Worm (Caenorhabditis elegans) whole organism, young adult: ENCODE measurements around the gene D2096.11.

Experiments
- B0019.2 ChIP-seq: fragments of 200-800 bp; sonication (Bioruptor generic); conservative IDR thresholded peaks from 2 replicates; pipeline ENCODE4 v1.3.6; 2022; ENCODE audit warnings: missing genetic modification reagents, missing genetic modification characterization, missing compliant biosample characterization
- B0261.1 ChIP-seq: sonication (generic microtip); optimal IDR thresholded peaks from 2 replicates; lab custom pipeline; 2016; ENCODE audit warnings: mild to moderate bottlenecking, missing genetic modification characterization, moderate library complexity, missing compliant biosample characterization
- B0336.3 ChIP-seq: fragments of 200-800 bp; sonication (Bioruptor generic); IDR thresholded peaks from 2 replicates; pipeline ENCODE4 v1.3.6; 2022; ENCODE audit warnings: missing genetic modification characterization, missing compliant biosample characterization
- C17E4.6 ChIP-seq: fragments of 200-800 bp; sonication (Bioruptor generic); IDR thresholded peaks from 2 replicates; pipeline ENCODE4 v1.3.6; 2022; ENCODE audit warnings: missing genetic modification reagents, missing genetic modification characterization, missing compliant biosample characterization
- F23B12.7 ChIP-seq: sonication (generic microtip); optimal IDR thresholded peaks from 2 replicates; lab custom pipeline; 2017; ENCODE audit warnings: missing genetic modification characterization, mild to moderate bottlenecking, missing compliant biosample characterization, antibody characterized with exemption, moderate library complexity; ENCODE audit not compliant: insufficient read depth
- F33H1.4 ChIP-seq: fragments of 200-800 bp; sonication (Bioruptor generic); IDR thresholded peaks from 2 replicates; pipeline ENCODE4 v1.3.6; 2022; ENCODE audit warnings: missing genetic modification reagents, missing genetic modification characterization, missing compliant biosample characterization
- F49E8.2 ChIP-seq: sonication (generic microtip); optimal IDR thresholded peaks from 3 replicates; lab custom pipeline; 2017; ENCODE audit warnings: missing genetic modification characterization, mild to moderate bottlenecking, missing compliant biosample characterization, antibody characterized with exemption, moderate library complexity; ENCODE audit not compliant: insufficient read depth
- F52B5.7 ChIP-seq: sonication (generic microtip); optimal IDR thresholded peaks from 2 replicates; lab custom pipeline; 2016; ENCODE audit warnings: mild to moderate bottlenecking, missing genetic modification characterization, missing compliant biosample characterization
- K11D2.4 ChIP-seq: fragments of 200-800 bp; sonication (Bioruptor generic); IDR thresholded peaks from 2 replicates; pipeline ENCODE4 v1.3.6; 2022; ENCODE audit warnings: missing genetic modification reagents, missing genetic modification characterization, missing compliant biosample characterization
- K12H6.12 ChIP-seq: fragments of 200-800 bp; sonication (Bioruptor generic); optimal IDR thresholded peaks from 2 replicates; lab custom pipeline; 2018; ENCODE audit warnings: mild to moderate bottlenecking, missing genetic modification characterization, missing compliant biosample characterization
- Y56A3A.18 ChIP-seq: fragments of 200-800 bp; sonication (Bioruptor generic); IDR thresholded peaks from 2 replicates; pipeline ENCODE4 v1.3.6; 2022; ENCODE audit warnings: missing genetic modification reagents, missing genetic modification characterization, missing compliant biosample characterization
- Y67H2A.10 ChIP-seq: fragments of 200-800 bp; sonication (Bioruptor generic); conservative IDR thresholded peaks from 2 replicates; pipeline ENCODE4 v1.3.6; 2022; ENCODE audit warnings: missing genetic modification reagents, missing genetic modification characterization, missing compliant biosample characterization
- Y79H2A.3 ChIP-seq: fragments of 200-800 bp; sonication (Bioruptor generic); conservative IDR thresholded peaks from 2 replicates; pipeline ENCODE4 v1.3.6; 2022; ENCODE audit warnings: missing genetic modification reagents, missing genetic modification characterization, missing compliant biosample characterization
- Y95B8A.8 ChIP-seq: fragments of 200-800 bp; sonication (Bioruptor generic); IDR thresholded peaks from 2 replicates; pipeline ENCODE4 v1.3.6; 2022; ENCODE audit warnings: missing genetic modification reagents, missing genetic modification characterization, missing compliant biosample characterization
- aptf-3 ChIP-seq: fragments of 200-800 bp; sonication (Bioruptor generic); IDR thresholded peaks from 2 replicates; pipeline ENCODE4 v1.3.6; 2022; ENCODE audit warnings: missing genetic modification characterization, missing compliant biosample characterization
- atf-7 ChIP-seq: sonication (generic microtip); optimal IDR thresholded peaks from 2 replicates; lab custom pipeline; 2017; ENCODE audit warnings: mild to moderate bottlenecking, missing genetic modification characterization, missing compliant biosample characterization
- athp-1 ChIP-seq: sonication (generic microtip); optimal IDR thresholded peaks from 2 replicates; lab custom pipeline; 2017; ENCODE audit warnings: mild to moderate bottlenecking, missing genetic modification characterization, missing compliant biosample characterization
- attf-3 ChIP-seq: fragments of 200-800 bp; sonication (Bioruptor generic); conservative IDR thresholded peaks from 2 replicates; pipeline ENCODE4 v1.3.6; 2022; ENCODE audit warnings: missing genetic modification reagents, missing genetic modification characterization, missing compliant biosample characterization
- attf-5 ChIP-seq: fragments of 200-800 bp; sonication (Bioruptor generic); optimal IDR thresholded peaks from 2 replicates; lab custom pipeline; 2018; ENCODE audit warnings: mild to moderate bottlenecking, missing genetic modification characterization, missing compliant biosample characterization
- bed-2 ChIP-seq: fragments of 200-800 bp; sonication (Bioruptor generic); IDR thresholded peaks from 2 replicates; pipeline ENCODE4 v1.3.6; 2022; ENCODE audit warnings: missing genetic modification reagents, missing genetic modification characterization, missing compliant biosample characterization
- cebp-2 ChIP-seq: fragments of 200-800 bp; sonication (Bioruptor generic); IDR thresholded peaks from 2 replicates; pipeline ENCODE4 v1.3.6; 2022; ENCODE audit warnings: missing genetic modification characterization, missing compliant biosample characterization
- ceh-27 ChIP-seq: fragments of 200-800 bp; sonication (Bioruptor generic); optimal IDR thresholded peaks from 2 replicates; lab custom pipeline; 2018; ENCODE audit warnings: mild to moderate bottlenecking, missing genetic modification characterization, moderate library complexity, missing compliant biosample characterization
- die-1 ChIP-seq: sonication (generic microtip); optimal IDR thresholded peaks from 2 replicates; lab custom pipeline; 2016; ENCODE audit warnings: missing genotype, mild to moderate bottlenecking, missing genetic modification characterization, missing compliant biosample characterization
- dpff-1 ChIP-seq: sonication (generic microtip); optimal IDR thresholded peaks from 2 replicates; lab custom pipeline; 2017; ENCODE audit warnings: mild to moderate bottlenecking, missing genetic modification characterization, missing compliant biosample characterization
- dpl-1 ChIP-seq: fragments of 150-350 bp; optimal IDR thresholded peaks from 2 replicates; lab custom pipeline; 2014; ENCODE audit warnings: missing biosample characterization, missing genetic modification reagents, missing genetic modification characterization
- egl-44 ChIP-seq: fragments of 200-800 bp; sonication (Bioruptor generic); IDR thresholded peaks from 2 replicates; pipeline ENCODE4 v1.3.6; 2022; ENCODE audit warnings: missing genetic modification reagents, missing genetic modification characterization, missing compliant biosample characterization
- ets-4 ChIP-seq: fragments of 200-800 bp; sonication (Bioruptor generic); optimal IDR thresholded peaks from 2 replicates; lab custom pipeline; 2018; ENCODE audit warnings: mild to moderate bottlenecking, missing genetic modification characterization, missing compliant biosample characterization
- fkh-3 ChIP-seq: sonication (generic microtip); optimal IDR thresholded peaks from 2 replicates; lab custom pipeline; 2016; ENCODE audit warnings: mild to moderate bottlenecking, missing genetic modification characterization, missing compliant biosample characterization
- him-1 ChIP-seq: sonication (generic microtip); optimal IDR thresholded peaks from 2 replicates; lab custom pipeline; 2016; ENCODE audit warnings: missing genotype, missing genetic modification reagents, missing genetic modification characterization, missing compliant biosample characterization
- hmg-1.2 ChIP-seq: fragments of 200-800 bp; sonication (Bioruptor generic); IDR thresholded peaks from 2 replicates; pipeline ENCODE4 v1.3.6; 2022; ENCODE audit warnings: missing genetic modification reagents, missing genetic modification characterization, missing compliant biosample characterization
- lag-1 ChIP-seq: fragments of 200-800 bp; sonication (Bioruptor generic); IDR thresholded peaks from 2 replicates; pipeline ENCODE4 v1.3.6; 2022; ENCODE audit warnings: missing genetic modification reagents, missing genetic modification characterization, missing compliant biosample characterization
- let-526 ChIP-seq: fragments of 200-800 bp; sonication (Bioruptor generic); IDR thresholded peaks from 2 replicates; pipeline ENCODE4 v1.3.6; 2022; ENCODE audit warnings: missing genetic modification reagents, missing genetic modification characterization, missing compliant biosample characterization
- let-607 ChIP-seq, 2 experiments: fragments of 200-800 bp in 1 of 2; sonication (Bioruptor generic) in 1 of 2; sonication (generic microtip) in 1 of 2; optimal IDR thresholded peaks; 2 replicates each; lab custom pipeline; 2016 to 2018; ENCODE audit warnings: mild to moderate bottlenecking in 2 of 2, missing compliant biosample characterization in 2 of 2, missing genetic modification characterization in 2 of 2, moderate library complexity in 2 of 2, missing genotype in 1 of 2
- lin-26 ChIP-seq: fragments of 200-800 bp; sonication (Bioruptor generic); IDR thresholded peaks from 2 replicates; pipeline ENCODE4 v1.3.6; 2022; ENCODE audit warnings: missing genetic modification reagents, missing genetic modification characterization, missing compliant biosample characterization
- lin-35 ChIP-seq, 3 experiments: fragments of 150-350 bp in 2 of 3; sonication (generic microtip) in 1 of 3; optimal IDR thresholded peaks; 2 replicates each; lab custom pipeline; 2014 to 2018; ENCODE audit warnings: missing biosample characterization in 3 of 3, missing genetic modification characterization in 3 of 3, missing genetic modification reagents in 3 of 3
- lsy-27 ChIP-seq: sonication (generic microtip); optimal IDR thresholded peaks from 2 replicates; lab custom pipeline; 2017; ENCODE audit warnings: missing genetic modification characterization, mild to moderate bottlenecking, missing compliant biosample characterization, antibody characterized with exemption, missing genotype, borderline replicate concordance; ENCODE audit not compliant: insufficient read depth
- madf-8 ChIP-seq: fragments of 200-800 bp; sonication (Bioruptor generic); conservative IDR thresholded peaks from 2 replicates; pipeline ENCODE4 v1.3.6; 2022; ENCODE audit warnings: missing genetic modification reagents, missing genetic modification characterization, missing compliant biosample characterization
- mxl-1 ChIP-seq: sonication (generic microtip); optimal IDR thresholded peaks from 2 replicates; lab custom pipeline; 2016; ENCODE audit warnings: missing genetic modification characterization, missing compliant biosample characterization
- nfyb-1 ChIP-seq: fragments of 200-800 bp; sonication (Bioruptor generic); IDR thresholded peaks from 2 replicates; pipeline ENCODE4 v1.3.6; 2022; ENCODE audit warnings: missing genetic modification reagents, missing genetic modification characterization, missing compliant biosample characterization
- nhr-120 ChIP-seq: fragments of 200-800 bp; sonication (Bioruptor generic); IDR thresholded peaks from 2 replicates; pipeline ENCODE4 v1.3.6; 2022; ENCODE audit warnings: missing genetic modification characterization, missing compliant biosample characterization
- rcor-1 ChIP-seq: fragments of 200-800 bp; sonication (Bioruptor generic); IDR thresholded peaks from 2 replicates; pipeline ENCODE4 v1.3.6; 2022; ENCODE audit warnings: missing genetic modification reagents, missing genetic modification characterization, missing compliant biosample characterization
- rec-8 ChIP-seq, 2 experiments: sonication (generic microtip); optimal IDR thresholded peaks; 2 replicates each; lab custom pipeline; 2016; ENCODE audit warnings: mild to moderate bottlenecking in 2 of 2, missing genetic modification characterization in 2 of 2, missing genetic modification reagents in 2 of 2, missing genotype in 2 of 2, missing biosample characterization in 1 of 2, missing compliant biosample characterization in 1 of 2, moderate library complexity in 1 of 2
- snpc-4 ChIP-seq, 5 experiments: fragments of 150-350 bp in 1 of 5; sonication (generic microtip) in 4 of 5; optimal IDR thresholded peaks; 2 replicates each; lab custom pipeline; 2014 to 2018; ENCODE audit warnings: missing genetic modification characterization in 5 of 5, missing biosample characterization in 3 of 5, antibody characterized with exemption in 2 of 5, mild to moderate bottlenecking in 2 of 5, missing compliant biosample characterization in 2 of 5, missing genotype in 2 of 5, moderate library complexity in 2 of 5, missing genetic modification reagents in 1 of 5
- tlf-1 ChIP-seq: fragments of 200-800 bp; sonication (Bioruptor generic); optimal IDR thresholded peaks from 2 replicates; lab custom pipeline; 2018; ENCODE audit warnings: mild to moderate bottlenecking, missing genetic modification characterization, missing compliant biosample characterization
- unc-130 ChIP-seq: sonication (generic microtip); optimal IDR thresholded peaks from 2 replicates; lab custom pipeline; 2016; ENCODE audit warnings: missing genetic modification reagents, missing genetic modification characterization, missing compliant biosample characterization
- zfh-2 ChIP-seq: fragments of 200-800 bp; sonication (Bioruptor generic); conservative IDR thresholded peaks from 2 replicates; pipeline ENCODE4 v1.3.6; 2022; ENCODE audit warnings: missing genetic modification reagents, missing genetic modification characterization, missing compliant biosample characterization
- ztf-28 ChIP-seq: fragments of 200-800 bp; sonication (Bioruptor generic); IDR thresholded peaks from 2 replicates; pipeline ENCODE4 v1.3.6; 2022; ENCODE audit warnings: missing genetic modification reagents, missing genetic modification characterization, missing compliant biosample characterization

The D2096.11 gene

DNA sequence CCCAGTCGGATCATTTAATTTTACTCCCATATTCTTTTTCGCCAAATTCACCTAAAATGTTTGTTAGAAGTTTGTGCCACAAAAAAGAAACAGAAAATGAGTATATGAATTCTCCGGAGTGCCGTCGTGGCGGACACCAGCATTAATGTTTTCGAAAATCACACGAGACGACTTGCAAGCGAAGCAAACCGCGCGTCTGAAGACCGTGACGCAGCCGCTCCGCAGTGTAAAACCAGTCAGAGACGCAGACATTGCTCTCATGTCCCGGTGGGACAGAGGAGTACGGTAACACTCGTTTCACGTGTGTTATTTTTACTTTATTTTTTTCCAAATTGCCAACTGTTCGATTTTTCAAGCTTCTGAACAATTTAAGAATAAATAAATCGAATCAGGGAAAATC lies 38.7 kb upstream of the D2096.11 start, which contains the start of the genes T26A8.4 and pdtf-1 (continued):
- TF ChIP-seq lin-26 (0 out of 2 replicates have a peak, but pooled peaks have one; percentile 34), Y79H2A.3 (GFP tag; lab: Robert Waterston, UW) (peak; percentile 72), tlf-1 (GFP tag; lab: Kevin White, UChicago) (peak; percentile 93), nfyb-1 (peak; percentile 96), aptf-3 (GFP tag; lab: Robert Waterston, UW) (no peak), lag-1 (no peak), ztf-28 (GFP tag; lab: Robert Waterston, UW) (0 out of 2 replicates have a peak, but pooled peaks have one; percentile 78), F33H1.4 (GFP tag; lab: Robert Waterston, UW) (peak; percentile 97), let-607 (tag; optimal IDR thresholded peaks at IDR 0.05; lab: Kevin White, UChicago) (peak; percentile 87 to 88), attf-3 (GFP tag; lab: Robert Waterston, UW) (peak; percentile 77), K12H6.12 (tag; lab: Kevin White, UChicago) (peak; percentile 90), atf-7 (peak; percentile 26), die-1 (tag; lab: Kevin White, UChicago) (no peak), athp-1 (no peak), bed-2 (GFP tag; lab: Robert Waterston, UW) (no peak), lsy-27 (tag; lab: Kevin White, UChicago) (no peak), ets-4 (GFP tag; lab: Kevin White, UChicago) (no peak), ceh-27 (GFP tag; lab: Kevin White, UChicago) (peak; percentile 97), F23B12.7 (tag; lab: Kevin White, UChicago) (peak; percentile 92), B0336.3 (GFP tag; lab: Robert Waterston, UW) (peak; percentile 65; the same call in 1 of the 2 replicates), B0019.2 (GFP tag; lab: Robert Waterston, UW) (peak; percentile 65), him-1 (tag; lab: Kevin White, UChicago) (no peak), nhr-120 (GFP tag; lab: Robert Waterston, UW) (no peak), let-526 (peak; percentile 75; the same call in 1 of the 2 replicates), mxl-1 (tag; lab: Kevin White, UChicago) (no peak), cebp-2 (GFP tag; lab: Robert Waterston, UW) (no peak), attf-5 (GFP tag; lab: Kevin White, UChicago) (peak; percentile 72), fkh-3 (tag; lab: Kevin White, UChicago) (no peak), K11D2.4 (GFP tag; lab: Robert Waterston, UW) (peak; percentile 76), madf-8 (GFP tag; lab: Robert Waterston, UW) (peak; percentile 54), C17E4.6 (GFP tag; lab: Robert Waterston, UW) (peak; percentile 79), F49E8.2 (tag; lab: Kevin White, UChicago) (peak; percentile 91), zfh-2 (GFP tag; lab: Robert Waterston, UW) (no peak), Y67H2A.10 (peak; percentile 88; the same call in 1 of the 2 replicates), egl-44 (peak; percentile 80), F52B5.7 (peak; percentile 6), snpc-4 (GFP tag; optimal IDR thresholded peaks at IDR 0.05; lab: Kevin White, UChicago) (peak; percentile 60), snpc-4 (tag; optimal IDR thresholded peaks at IDR 0.05; lab: Kevin White, UChicago) (peak; percentile 81 to 93 (median 88)), rcor-1 (GFP tag; lab: Robert Waterston, UW) (peak; percentile 89), dpff-1 (tag; lab: Kevin White, UChicago) (no peak), rec-8 (tag; optimal IDR thresholded peaks at IDR 0.05; lab: Kevin White, UChicago) (no peak), Y95B8A.8 (GFP tag; lab: Robert Waterston, UW) (peak; percentile 68; the same call in 1 of the 2 replicates), Y56A3A.18 (GFP tag; lab: Robert Waterston, UW) (0 out of 2 replicates have a peak, but pooled peaks have one; percentile 62), hmg-1.2 (peak; percentile 91), B0261.1 (tag; lab: Kevin White, UChicago) (no peak), dpl-1 (GFP tag; lab: Kevin White, UChicago) (peak; percentile 60), lin-35 (GFP tag; optimal IDR thresholded peaks at IDR 0.05; lab: Kevin White, UChicago) (peak in 2 of 3 experiments; percentile 45 to 76), unc-130 (GFP tag; lab: Kevin White, UChicago) (peak; percentile 78)
